Worm (Caenorhabditis elegans) whole organism, young adult: ENCODE results near the gene T05C1.1.

Experiments
- F33H1.4 ChIP-seq: fragments of 200-800 bp; sonication (Bioruptor generic); IDR thresholded peaks from 2 replicates; pipeline ENCODE4 v1.3.6; 2022; ENCODE audit warnings: missing genetic modification reagents, missing genetic modification characterization, missing compliant biosample characterization
- Y79H2A.3 ChIP-seq: fragments of 200-800 bp; sonication (Bioruptor generic); conservative IDR thresholded peaks from 2 replicates; pipeline ENCODE4 v1.3.6; 2022; ENCODE audit warnings: missing genetic modification reagents, missing genetic modification characterization, missing compliant biosample characterization
- unc-62 ChIP-seq: fragments of 150-350 bp; optimal IDR thresholded peaks from 2 replicates; lab custom pipeline; 2014; ENCODE audit warnings: missing biosample characterization, missing genetic modification reagents, missing genetic modification characterization
- xnd-1 ChIP-seq: sonication (generic microtip); optimal IDR thresholded peaks from 2 replicates; lab custom pipeline; 2016; ENCODE audit warnings: missing genotype, missing genetic modification reagents, missing genetic modification characterization, missing compliant biosample characterization

ce11 chrII:4511911-4512310, 33.5 kb downstream of the T05C1.1 start, which contains the start of gene cyp-23A1:
- TF ChIP-seq unc-62 (no peak), F33H1.4 (GFP tag; lab: Robert Waterston, UW) (no peak), xnd-1 (tag; lab: Kevin White, UChicago) (no peak), Y79H2A.3 (GFP tag; lab: Robert Waterston, UW) (no peak)
